Worm (Caenorhabditis elegans) whole organism, L2 larva: Measurements from ENCODE around the gene ZK688.5.

Source experiments
- C34F6.9 ChIP-seq: fragments of 150-350 bp; optimal IDR thresholded peaks from 2 replicates; lab custom pipeline; 2014; ENCODE audit warnings: missing biosample characterization, missing genetic modification characterization
- F13H6.1 ChIP-seq: sonication (generic microtip); optimal IDR thresholded peaks from 2 replicates; lab custom pipeline; 2016; ENCODE audit warnings: missing genetic modification characterization, missing compliant biosample characterization
- R02D3.7 ChIP-seq: fragments of 150-350 bp; optimal IDR thresholded peaks from 2 replicates; lab custom pipeline; 2014; ENCODE audit warnings: missing biosample characterization, missing genetic modification characterization
- Y55F3AM.14 ChIP-seq: fragments of 200-800 bp; sonication (Bioruptor generic); optimal IDR thresholded peaks from 2 replicates; lab custom pipeline; 2018; ENCODE audit warnings: mild to moderate bottlenecking, missing genetic modification characterization, missing compliant biosample characterization
- alr-1 ChIP-seq: fragments of 150-350 bp; optimal IDR thresholded peaks from 2 replicates; lab custom pipeline; 2014; ENCODE audit warnings: missing biosample characterization, missing genetic modification characterization
- aly-2 ChIP-seq: fragments of 150-350 bp; optimal IDR thresholded peaks from 2 replicates; lab custom pipeline; 2014; ENCODE audit warnings: missing biosample characterization, missing genetic modification characterization
- ama-1 ChIP-seq: fragments of 150-350 bp; optimal IDR thresholded peaks from 2 replicates; lab custom pipeline; 2018; ENCODE audit warnings: inconsistent platforms
- blmp-1 ChIP-seq: sonication (generic microtip); optimal IDR thresholded peaks from 2 replicates; lab custom pipeline; 2017; ENCODE audit warnings: missing genetic modification characterization, mild to moderate bottlenecking, missing compliant biosample characterization, antibody characterized with exemption, moderate library complexity; ENCODE audit not compliant: insufficient read depth
- ceh-16 ChIP-seq: fragments of 150-350 bp; optimal IDR thresholded peaks from 2 replicates; lab custom pipeline; 2014; ENCODE audit warnings: missing biosample characterization, missing genetic modification characterization
- crh-2 ChIP-seq: sonication (generic microtip); optimal IDR thresholded peaks from 2 replicates; lab custom pipeline; 2017; ENCODE audit warnings: missing biosample characterization, missing genetic modification characterization
- dmd-4 ChIP-seq: sonication (generic microtip); optimal IDR thresholded peaks from 2 replicates; lab custom pipeline; 2017; ENCODE audit warnings: missing biosample characterization, missing genetic modification characterization
- egl-27 ChIP-seq: sonication (generic microtip); optimal IDR thresholded peaks from 3 replicates; lab custom pipeline; 2017; ENCODE audit warnings: missing biosample characterization, missing genetic modification reagents, missing genetic modification characterization
- elt-1 ChIP-seq: fragments of 150-350 bp; optimal IDR thresholded peaks from 2 replicates; lab custom pipeline; 2014; ENCODE audit warnings: missing biosample characterization, missing genetic modification characterization
- fos-1 ChIP-seq: fragments of 150-350 bp; optimal IDR thresholded peaks from 2 replicates; lab custom pipeline; 2014; ENCODE audit warnings: missing biosample characterization, missing genetic modification characterization
- gmeb-1 ChIP-seq: fragments of 150-350 bp; optimal IDR thresholded peaks from 2 replicates; lab custom pipeline; 2014; ENCODE audit warnings: missing biosample characterization, missing genetic modification characterization
- lin-11 ChIP-seq: fragments of 150-350 bp; sonication (generic microtip); optimal IDR thresholded peaks from 2 replicates; lab custom pipeline; 2014; ENCODE audit warnings: missing biosample characterization, missing genetic modification characterization, inconsistent platforms, mixed read lengths
- lin-13 ChIP-seq: fragments of 150-350 bp; optimal IDR thresholded peaks from 2 replicates; lab custom pipeline; 2014; ENCODE audit warnings: missing biosample characterization, missing genetic modification reagents, missing genetic modification characterization
- lin-39 ChIP-seq: fragments of 150-350 bp; optimal IDR thresholded peaks from 2 replicates; lab custom pipeline; 2014; ENCODE audit warnings: missing biosample characterization, missing genetic modification reagents, missing genetic modification characterization
- lsy-2 ChIP-seq, 2 experiments: fragments of 150-350 bp in 1 of 2; sonication (generic microtip) in 1 of 2; optimal IDR thresholded peaks; 2 replicates each; lab custom pipeline; 2014 to 2017; ENCODE audit warnings: missing biosample characterization in 2 of 2, missing genetic modification characterization in 2 of 2
- mab-5 ChIP-seq: fragments of 150-350 bp; optimal IDR thresholded peaks from 2 replicates; lab custom pipeline; 2014; ENCODE audit warnings: missing biosample characterization, missing genetic modification characterization
- nhr-10 ChIP-seq: sonication (generic microtip); optimal IDR thresholded peaks from 2 replicates; lab custom pipeline; 2017; ENCODE audit warnings: missing biosample characterization, missing genetic modification characterization
- nhr-12 ChIP-seq: fragments of 150-350 bp; optimal IDR thresholded peaks from 2 replicates; lab custom pipeline; 2014; ENCODE audit warnings: missing biosample characterization, missing genetic modification characterization
- nhr-129 ChIP-seq: fragments of 150-350 bp; optimal IDR thresholded peaks from 2 replicates; lab custom pipeline; 2014; ENCODE audit warnings: missing biosample characterization, missing genetic modification characterization
- nhr-21 ChIP-seq: fragments of 150-350 bp; optimal IDR thresholded peaks from 2 replicates; lab custom pipeline; 2014; ENCODE audit warnings: missing biosample characterization, missing genetic modification characterization
- nhr-23 ChIP-seq: fragments of 150-350 bp; optimal IDR thresholded peaks from 2 replicates; lab custom pipeline; 2014; ENCODE audit warnings: missing biosample characterization, missing genetic modification reagents, missing genetic modification characterization
- nhr-237 ChIP-seq: fragments of 150-350 bp; optimal IDR thresholded peaks from 2 replicates; lab custom pipeline; 2014; ENCODE audit warnings: missing biosample characterization, missing genetic modification characterization
- nhr-6 ChIP-seq: fragments of 150-350 bp; optimal IDR thresholded peaks from 2 replicates; lab custom pipeline; 2014; ENCODE audit warnings: missing biosample characterization, missing genetic modification characterization
- nhr-77 ChIP-seq: fragments of 150-350 bp; optimal IDR thresholded peaks from 2 replicates; lab custom pipeline; 2014; ENCODE audit warnings: missing biosample characterization, missing genetic modification characterization
- sem-4 ChIP-seq: fragments of 150-350 bp; optimal IDR thresholded peaks from 2 replicates; lab custom pipeline; 2014; ENCODE audit warnings: missing biosample characterization, missing genetic modification reagents, missing genetic modification characterization
- skn-1 ChIP-seq: sonication (generic microtip); optimal IDR thresholded peaks from 2 replicates; lab custom pipeline; 2017; ENCODE audit warnings: missing biosample characterization, missing genetic modification characterization
- sma-3 ChIP-seq: sonication (generic microtip); optimal IDR thresholded peaks from 2 replicates; lab custom pipeline; 2016; ENCODE audit warnings: missing genetic modification reagents, missing genetic modification characterization, missing compliant biosample characterization
- sma-9 ChIP-seq, 2 experiments: fragments of 150-350 bp in 1 of 2; sonication (generic microtip) in 1 of 2; optimal IDR thresholded peaks; 2 replicates each; lab custom pipeline; 2014 to 2016; ENCODE audit warnings: missing genetic modification characterization in 2 of 2, mild to moderate bottlenecking in 1 of 2, missing biosample characterization in 1 of 2, missing compliant biosample characterization in 1 of 2, missing genetic modification reagents in 1 of 2, moderate library complexity in 1 of 2
- unc-62 ChIP-seq: fragments of 150-350 bp; optimal IDR thresholded peaks from 2 replicates; lab custom pipeline; 2014; ENCODE audit warnings: missing biosample characterization, missing genetic modification reagents, missing genetic modification characterization
- ztf-1 ChIP-seq: fragments of 200-800 bp; sonication (Bioruptor generic); conservative IDR thresholded peaks from 2 replicates; pipeline ENCODE4 v1.3.6; 2022; ENCODE audit warnings: missing genetic modification characterization, missing compliant biosample characterization
- ztf-11 ChIP-seq: sonication (generic microtip); optimal IDR thresholded peaks from 2 replicates; lab custom pipeline; 2017; ENCODE audit warnings: missing biosample characterization, missing genetic modification characterization

The ZK688.5 gene

DNA sequence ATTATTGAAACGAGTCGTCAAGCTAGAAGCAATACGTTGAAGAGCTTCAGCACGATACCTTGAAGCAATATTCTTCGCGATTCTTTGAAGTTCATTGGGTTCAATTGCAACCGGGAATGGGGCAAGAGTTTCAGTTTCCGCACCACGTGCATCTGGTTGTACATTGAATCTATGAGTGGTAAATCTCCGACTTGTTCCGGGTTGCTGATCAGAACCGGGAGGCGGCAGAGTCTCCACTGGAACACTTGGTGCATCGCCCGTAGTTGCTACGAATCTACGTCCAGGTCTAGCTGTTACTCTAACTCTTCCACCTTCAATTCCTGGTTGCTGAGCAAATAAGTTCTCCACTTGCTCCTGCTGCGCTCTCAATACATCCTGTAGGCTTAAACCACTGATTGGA lies 2.4 kb downstream of the ZK688.5 start:
- TF ChIP-seq ama-1 (lab: Kevin White, UChicago): no peak
- no peak for TF ChIP-seq egl-27
- no peak for TF ChIP-seq lin-11 (tag; lab: Kevin White, UChicago)
- no peak for TF ChIP-seq crh-2 (tag; lab: Kevin White, UChicago)

ce11 chrIII:7884863-7885262 lies 6.6 kb downstream of the ZK688.5 start, which contains the start of gene ZK688.11:
Gene ZK688.11 (minus strand): TSS chrIII:7884963.
- no peak for TF ChIP-seq Y55F3AM.14 (GFP tag; lab: Kevin White, UChicago)
- no peak for TF ChIP-seq nhr-23 (tag; lab: Kevin White, UChicago)
- no peak for TF ChIP-seq ama-1 (lab: Kevin White, UChicago)
- TF ChIP-seq sma-3 (GFP tag; lab: Kevin White, UChicago): no peak
- TF ChIP-seq nhr-129: no peak
- TF ChIP-seq nhr-77: no peak
- no peak for TF ChIP-seq lin-39 (tag; lab: Kevin White, UChicago)
- no peak for TF ChIP-seq ztf-1 (GFP tag; lab: Robert Waterston, UW)
- TF ChIP-seq elt-1 (tag; lab: Kevin White, UChicago): no peak
- TF ChIP-seq crh-2 (tag; lab: Kevin White, UChicago): no peak
- TF ChIP-seq ceh-16 (tag; lab: Kevin White, UChicago): no peak
- no peak for TF ChIP-seq nhr-10 (tag; lab: Kevin White, UChicago)
- no peak for TF ChIP-seq blmp-1 (tag; lab: Kevin White, UChicago)
- no peak for TF ChIP-seq sem-4
- no peak for TF ChIP-seq R02D3.7 (tag; lab: Kevin White, UChicago)
- TF ChIP-seq alr-1 (tag; lab: Kevin White, UChicago): no peak
- TF ChIP-seq nhr-12: no peak

DNA sequence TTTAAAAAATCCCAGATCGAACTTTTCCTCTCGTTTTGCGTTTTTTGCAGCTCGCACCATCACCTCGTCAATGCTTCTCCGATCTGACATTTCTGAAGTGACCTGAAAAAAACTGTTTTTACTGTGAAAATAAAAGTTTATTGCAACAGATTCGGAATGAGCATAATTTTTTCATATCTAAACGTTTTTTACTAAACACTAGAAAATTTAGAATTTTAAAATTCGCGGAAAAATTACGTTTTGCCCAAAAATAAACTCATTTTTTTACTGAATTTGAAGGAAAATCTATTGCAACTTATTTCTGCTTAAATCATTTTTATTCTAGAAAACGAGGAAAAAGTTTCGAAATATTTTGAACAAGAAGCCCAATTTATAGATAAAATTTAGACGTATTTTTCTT lies 8.5 kb downstream of the ZK688.5 start, which contains the start of gene ZK688.9:
Gene ZK688.9 (minus strand): TSS at position 101 of the 400 bp plus-strand sequence.
- no peak for TF ChIP-seq ama-1 (lab: Kevin White, UChicago)
- TF ChIP-seq C34F6.9 (tag; lab: Kevin White, UChicago): no peak
- no peak for TF ChIP-seq gmeb-1 (tag; lab: Kevin White, UChicago)
- TF ChIP-seq nhr-6: no peak
- no peak for TF ChIP-seq sma-3 (GFP tag; lab: Kevin White, UChicago)
- TF ChIP-seq unc-62 (GFP tag; lab: Kevin White, UChicago): no peak
- no peak for TF ChIP-seq mab-5 (tag; lab: Kevin White, UChicago)
- no peak for TF ChIP-seq R02D3.7 (tag; lab: Kevin White, UChicago)
- TF ChIP-seq lin-13 (GFP tag; lab: Kevin White, UChicago): no peak
- no peak for TF ChIP-seq nhr-12
- TF ChIP-seq nhr-21 (tag; lab: Kevin White, UChicago): no peak
- TF ChIP-seq sem-4: no peak
- TF ChIP-seq skn-1 (tag; lab: Kevin White, UChicago): no peak
- no peak for TF ChIP-seq lsy-2 (tag; optimal IDR thresholded peaks at IDR 0.05; lab: Kevin White, UChicago)
- TF ChIP-seq crh-2 (tag; lab: Kevin White, UChicago): no peak

- TF ChIP-seq fos-1 (tag; lab: Kevin White, UChicago) (no peak), nhr-129 (peak; percentile 77), dmd-4 (no peak), aly-2 (no peak), F13H6.1 (tag; lab: Kevin White, UChicago) (peak; percentile 46), blmp-1 (tag; lab: Kevin White, UChicago) (no peak), sma-9 (GFP tag; optimal IDR thresholded peaks at IDR 0.05; lab: Kevin White, UChicago) (peak; percentile 22), sma-9 (tag; optimal IDR thresholded peaks at IDR 0.05; lab: Kevin White, UChicago) (no peak), nhr-12 (no peak), C34F6.9 (tag; lab: Kevin White, UChicago) (peak; percentile 49), lsy-2 (tag; optimal IDR thresholded peaks at IDR 0.05; lab: Kevin White, UChicago) (peak in 1 of 2 experiments; percentile 26)
Measured at ce11 chrIII:7880132-7880715, 11.2 kb downstream of the ZK688.5 start.

ce11 chrIII:7878852-7879329 lies 12.5 kb downstream of the ZK688.5 start, which contains the start of gene sup-18:
Gene sup-18 (minus strand): TSS chrIII:7878902.
- no peak for TF ChIP-seq nhr-21 (tag; lab: Kevin White, UChicago)
- no peak for TF ChIP-seq R02D3.7 (tag; lab: Kevin White, UChicago)
- TF ChIP-seq nhr-237: no peak
- TF ChIP-seq blmp-1 (tag; lab: Kevin White, UChicago): no peak
- TF ChIP-seq nhr-129: no peak
- TF ChIP-seq ztf-1 (GFP tag; lab: Robert Waterston, UW): no peak
- TF ChIP-seq ceh-16 (tag; lab: Kevin White, UChicago): no peak
- TF ChIP-seq C34F6.9 (tag; lab: Kevin White, UChicago): no peak
- TF ChIP-seq lin-11 (tag; lab: Kevin White, UChicago): no peak
- no peak for TF ChIP-seq ztf-11 (tag; lab: Kevin White, UChicago)
- TF ChIP-seq nhr-12: no peak
- no peak for TF ChIP-seq egl-27
- TF ChIP-seq skn-1 (tag; lab: Kevin White, UChicago): no peak
- TF ChIP-seq unc-62 (GFP tag; lab: Kevin White, UChicago): no peak
- TF ChIP-seq, all 48 proteins: peak for 0
